Worm (Caenorhabditis elegans) whole organism, early embryonic: ENCODE data around the gene T23G7.3.

Experiments
- B0310.2 ChIP-seq: sonication (generic microtip); optimal IDR thresholded peaks from 2 replicates; lab custom pipeline; 2016; ENCODE audit warnings: mild to moderate bottlenecking, missing genetic modification characterization, missing compliant biosample characterization
- F13C5.2 ChIP-seq: sonication (generic microtip); optimal IDR thresholded peaks from 2 replicates; lab custom pipeline; 2017; ENCODE audit warnings: mild to moderate bottlenecking, missing genetic modification characterization, inconsistent platforms, missing compliant biosample characterization
- aly-1 ChIP-seq: sonication (generic microtip); optimal IDR thresholded peaks from 2 replicates; lab custom pipeline; 2016; ENCODE audit warnings: missing genetic modification characterization, missing compliant biosample characterization
- ama-1 ChIP-seq: fragments of 150-350 bp; optimal IDR thresholded peaks from 2 replicates; lab custom pipeline; 2014
- ceh-13 ChIP-seq: fragments of 200-800 bp; sonication (Bioruptor generic); optimal IDR thresholded peaks from 2 replicates; lab custom pipeline; 2018; ENCODE audit warnings: mild to moderate bottlenecking, missing genetic modification characterization, missing compliant biosample characterization
- ceh-36 ChIP-seq: sonication (generic microtip); optimal IDR thresholded peaks from 2 replicates; lab custom pipeline; 2016; ENCODE audit warnings: missing genetic modification characterization, inconsistent platforms, missing compliant biosample characterization
- ets-7 ChIP-seq: sonication (generic microtip); optimal IDR thresholded peaks from 2 replicates; lab custom pipeline; 2016; ENCODE audit warnings: missing genotype, missing genetic modification characterization, missing compliant biosample characterization
- flt-1 ChIP-seq: fragments of 200-800 bp; sonication (Bioruptor generic); IDR thresholded peaks from 2 replicates; pipeline ENCODE4 v1.3.6; 2022; ENCODE audit warnings: missing genetic modification characterization, missing compliant biosample characterization
- hmbx-1 ChIP-seq: sonication (generic microtip); optimal IDR thresholded peaks from 2 replicates; lab custom pipeline; 2016; ENCODE audit warnings: mild to moderate bottlenecking, missing genetic modification characterization, missing compliant biosample characterization
- hmg-4 ChIP-seq: fragments of 200-800 bp; sonication (Bioruptor generic); optimal IDR thresholded peaks from 2 replicates; lab custom pipeline; 2018; ENCODE audit warnings: mild to moderate bottlenecking, missing genetic modification characterization, missing compliant biosample characterization
- hnd-1 ChIP-seq: sonication (generic microtip); optimal IDR thresholded peaks from 2 replicates; lab custom pipeline; 2016; ENCODE audit warnings: missing genetic modification characterization, missing compliant biosample characterization
- pes-1 ChIP-seq: fragments of 200-800 bp; sonication (Bioruptor generic); IDR thresholded peaks from 2 replicates; pipeline ENCODE4 v1.3.6; 2022; ENCODE audit warnings: missing genetic modification reagents, missing genetic modification characterization, missing compliant biosample characterization
- scrt-1 ChIP-seq: fragments of 200-800 bp; sonication (Bioruptor generic); IDR thresholded peaks from 2 replicates; pipeline ENCODE4 v1.3.6; 2022; ENCODE audit warnings: missing genetic modification characterization, missing compliant biosample characterization
- sea-1 ChIP-seq: fragments of 200-800 bp; sonication (Bioruptor generic); conservative IDR thresholded peaks from 2 replicates; pipeline ENCODE4 v1.3.6; 2022; ENCODE audit warnings: missing genetic modification characterization, missing compliant biosample characterization
- tbx-11 ChIP-seq: fragments of 200-800 bp; sonication (Bioruptor generic); IDR thresholded peaks from 2 replicates; pipeline ENCODE4 v1.3.6; 2022; ENCODE audit warnings: missing genetic modification characterization, missing compliant biosample characterization
- tbx-37 ChIP-seq: fragments of 200-800 bp; sonication (Bioruptor generic); conservative IDR thresholded peaks from 2 replicates; pipeline ENCODE4 v1.3.6; 2022; ENCODE audit warnings: missing genetic modification reagents, missing genetic modification characterization, missing compliant biosample characterization
- tra-4 ChIP-seq: sonication (generic microtip); optimal IDR thresholded peaks from 2 replicates; lab custom pipeline; 2017; ENCODE audit warnings: missing genetic modification characterization, missing compliant biosample characterization

The T23G7.3 gene

ce11 chrII:9120813-9121554 is 46.6 kb downstream of the T23G7.3 start:
- TF ChIP-seq pes-1 (no peak), tbx-37 (GFP tag; lab: Robert Waterston, UW) (no peak), ceh-36 (no peak), aly-1 (tag; lab: Kevin White, UChicago) (no peak), tra-4 (tag; lab: Kevin White, UChicago) (no peak), hmbx-1 (tag; lab: Kevin White, UChicago) (no peak), ets-7 (tag; lab: Kevin White, UChicago) (no peak), scrt-1 (no peak), B0310.2 (no peak), flt-1 (GFP tag; lab: Robert Waterston, UW) (no peak), ama-1 (lab: Kevin White, UChicago) (no peak), ceh-13 (no peak), tbx-11 (GFP tag; lab: Robert Waterston, UW) (no peak), hnd-1 (no peak), sea-1 (GFP tag; lab: Robert Waterston, UW) (no peak)

ce11 chrII:9120329-9120728 is 47.3 kb downstream of the T23G7.3 start:
- no peak for TF ChIP-seq scrt-1

- TF ChIP-seq sea-1 (GFP tag; lab: Robert Waterston, UW) (no peak), ceh-13 (no peak), tbx-37 (GFP tag; lab: Robert Waterston, UW) (no peak), flt-1 (GFP tag; lab: Robert Waterston, UW) (no peak), ama-1 (lab: Kevin White, UChicago) (no peak), tra-4 (tag; lab: Kevin White, UChicago) (no peak), scrt-1 (no peak), B0310.2 (no peak), F13C5.2 (no peak), pes-1 (no peak), tbx-11 (GFP tag; lab: Robert Waterston, UW) (no peak), ets-7 (tag; lab: Kevin White, UChicago) (no peak), hmbx-1 (tag; lab: Kevin White, UChicago) (no peak), aly-1 (tag; lab: Kevin White, UChicago) (no peak), hnd-1 (no peak), hmg-4 (GFP tag; lab: Kevin White, UChicago) (no peak), ceh-36 (no peak)
Observed at ce11 chrII:9117789-9118242, 49.8 kb downstream of the T23G7.3 start.

- TF ChIP-seq scrt-1 (no peak), pes-1 (no peak), hnd-1 (no peak), sea-1 (GFP tag; lab: Robert Waterston, UW) (no peak), tbx-11 (GFP tag; lab: Robert Waterston, UW) (no peak), ceh-36 (no peak), flt-1 (GFP tag; lab: Robert Waterston, UW) (no peak), hmbx-1 (tag; lab: Kevin White, UChicago) (no peak), ama-1 (lab: Kevin White, UChicago) (no peak), hmg-4 (GFP tag; lab: Kevin White, UChicago) (no peak), B0310.2 (no peak), tra-4 (tag; lab: Kevin White, UChicago) (no peak), ceh-13 (no peak)
Observed at ce11 chrII:9116404-9116803, 51.2 kb downstream of the T23G7.3 start.
